Fruit fly (Drosophila melanogaster) whole organism, prepupa: ENCODE data around the gene CG32263.

Experiments used
- Blimp-1 ChIP-seq: fragments of 200-800 bp; sonication (Bioruptor generic); optimal IDR thresholded peaks from 3 replicates; lab custom pipeline; 2017; ENCODE audit warnings: missing biosample characterization, missing genetic modification characterization, mild to moderate bottlenecking, moderate library complexity, missing genetic modification reagents
- CG10631 ChIP-seq: fragments of 200-800 bp; sonication (Bioruptor generic); optimal IDR thresholded peaks from 2 replicates; lab custom pipeline; 2016; ENCODE audit warnings: missing biosample characterization, missing genetic modification characterization
- CG10669 ChIP-seq: fragments of 200-800 bp; sonication (Bioruptor generic); optimal IDR thresholded peaks from 3 replicates; lab custom pipeline; 2018; ENCODE audit warnings: missing biosample characterization, mild to moderate bottlenecking, missing genetic modification characterization, moderate library complexity
- CG11294 ChIP-seq: fragments of 200-800 bp; sonication (Bioruptor generic); IDR thresholded peaks from 2 replicates; pipeline ENCODE4 v1.3.6; 2022; ENCODE audit warnings: missing biosample characterization, missing genetic modification characterization
- CG11902 ChIP-seq: fragments of 200-800 bp; sonication (Bioruptor generic); optimal IDR thresholded peaks from 3 replicates; lab custom pipeline; 2016; ENCODE audit warnings: missing biosample characterization, missing genetic modification characterization
- CG15336 ChIP-seq: fragments of 200-800 bp; sonication (Bioruptor generic); IDR thresholded peaks from 2 replicates; pipeline ENCODE4 v1.3.6; 2022; ENCODE audit warnings: missing biosample characterization, missing genetic modification characterization
- CG1621 ChIP-seq: fragments of 200-800 bp; sonication (Bioruptor generic); optimal IDR thresholded peaks from 3 replicates; lab custom pipeline; 2018; ENCODE audit warnings: missing biosample characterization, mild to moderate bottlenecking, missing genetic modification characterization
- CG16779 ChIP-seq: fragments of 200-800 bp; sonication (Bioruptor generic); optimal IDR thresholded peaks from 3 replicates; lab custom pipeline; 2017; ENCODE audit warnings: missing biosample characterization, mild to moderate bottlenecking, missing genetic modification characterization
- CG3032 ChIP-seq: fragments of 200-800 bp; optimal IDR thresholded peaks from 2 replicates; lab custom pipeline; 2019; ENCODE audit warnings: missing biosample characterization, mild to moderate bottlenecking, missing genetic modification characterization, moderate library complexity
- CG31627 ChIP-seq: fragments of 200-800 bp; sonication (Bioruptor generic); optimal IDR thresholded peaks from 3 replicates; lab custom pipeline; 2016; ENCODE audit warnings: missing biosample characterization, missing genetic modification characterization
- CG32006 ChIP-seq: fragments of 200-800 bp; sonication (Bioruptor generic); optimal IDR thresholded peaks from 3 replicates; lab custom pipeline; 2017; ENCODE audit warnings: missing biosample characterization, mild to moderate bottlenecking, missing genetic modification characterization
- CG3919 ChIP-seq: fragments of 200-800 bp; sonication (Bioruptor generic); optimal IDR thresholded peaks from 3 replicates; lab custom pipeline; 2016; ENCODE audit warnings: missing biosample characterization, missing genetic modification characterization
- CG4318 ChIP-seq: fragments of 200-800 bp; sonication (Bioruptor generic); optimal IDR thresholded peaks from 3 replicates; lab custom pipeline; 2017; ENCODE audit warnings: missing biosample characterization, mild to moderate bottlenecking, missing genetic modification characterization
- CG6163 ChIP-seq: fragments of 200-800 bp; sonication (Bioruptor generic); IDR thresholded peaks from 3 replicates; pipeline ENCODE4 v1.3.6; 2022; ENCODE audit warnings: missing biosample characterization, missing genetic modification characterization
- CG6276 ChIP-seq: fragments of 200-800 bp; sonication (Bioruptor generic); optimal IDR thresholded peaks from 2 replicates; lab custom pipeline; 2017; ENCODE audit warnings: missing biosample characterization, mild to moderate bottlenecking, missing genetic modification characterization
- CG6792 ChIP-seq: fragments of 200-800 bp; sonication (Bioruptor generic); optimal IDR thresholded peaks from 3 replicates; lab custom pipeline; 2016; ENCODE audit warnings: missing biosample characterization, missing genetic modification characterization
- CG6808 ChIP-seq: fragments of 200-800 bp; sonication (Bioruptor generic); optimal IDR thresholded peaks from 3 replicates; lab custom pipeline; 2017; ENCODE audit warnings: missing biosample characterization, missing genetic modification characterization, mild to moderate bottlenecking, moderate library complexity, missing genetic modification reagents
- CG6854 ChIP-seq: fragments of 200-800 bp; sonication (Bioruptor generic); optimal IDR thresholded peaks from 2 replicates; lab custom pipeline; 2017; ENCODE audit warnings: missing biosample characterization, mild to moderate bottlenecking, missing genetic modification characterization
- CG7368 ChIP-seq: fragments of 200-800 bp; sonication (Bioruptor generic); optimal IDR thresholded peaks from 3 replicates; lab custom pipeline; 2016; ENCODE audit warnings: missing biosample characterization, missing genetic modification characterization
- CG8119 ChIP-seq: fragments of 200-800 bp; sonication (Bioruptor generic); IDR thresholded peaks from 3 replicates; pipeline ENCODE4 v1.3.6; 2022; ENCODE audit warnings: missing biosample characterization, missing genetic modification characterization
- CG8319 ChIP-seq: fragments of 200-800 bp; sonication (Bioruptor generic); optimal IDR thresholded peaks from 3 replicates; lab custom pipeline; 2016; ENCODE audit warnings: missing biosample characterization, missing genetic modification characterization
- CG8632 ChIP-seq: fragments of 200-800 bp; sonication (Bioruptor generic); optimal IDR thresholded peaks from 3 replicates; lab custom pipeline; 2016; ENCODE audit warnings: missing biosample characterization, missing genetic modification characterization
- CG9139 ChIP-seq: fragments of 200-800 bp; sonication (Bioruptor generic); optimal IDR thresholded peaks from 3 replicates; lab custom pipeline; 2017; ENCODE audit warnings: missing biosample characterization, mild to moderate bottlenecking, missing genetic modification characterization
- Eip75B ChIP-seq: fragments of 200-800 bp; sonication (Bioruptor generic); optimal IDR thresholded peaks from 3 replicates; lab custom pipeline; 2016; ENCODE audit warnings: missing biosample characterization, missing genetic modification characterization
- Eip78C ChIP-seq: fragments of 200-800 bp; sonication (Bioruptor generic); peaks from one replicate; lab custom pipeline; 2016; ENCODE audit warnings: missing biosample characterization, missing genetic modification characterization
- Eip93F ChIP-seq: fragments of 200-800 bp; sonication (Bioruptor generic); optimal IDR thresholded peaks from 2 replicates; lab custom pipeline; 2016; ENCODE audit warnings: missing biosample characterization, mild to moderate bottlenecking, missing genetic modification characterization
- Ets21C ChIP-seq: fragments of 200-800 bp; sonication (Bioruptor generic); optimal IDR thresholded peaks from 3 replicates; lab custom pipeline; 2016; ENCODE audit warnings: missing biosample characterization, missing genetic modification characterization
- Ets96B ChIP-seq: fragments of 200-800 bp; optimal IDR thresholded peaks from 2 replicates; lab custom pipeline; 2019; ENCODE audit warnings: missing biosample characterization, mild to moderate bottlenecking, missing genetic modification characterization, moderate library complexity
- Gug ChIP-seq: fragments of 200-800 bp; sonication (Bioruptor generic); IDR thresholded peaks from 2 replicates; pipeline ENCODE4 v1.3.6; 2022; ENCODE audit warnings: missing biosample characterization, missing genetic modification characterization
- Hr39 ChIP-seq: fragments of 200-800 bp; sonication (Bioruptor generic); optimal IDR thresholded peaks from 2 replicates; lab custom pipeline; 2016; ENCODE audit warnings: missing biosample characterization, missing genetic modification characterization
- Hr4 ChIP-seq: fragments of 200-800 bp; sonication (Bioruptor generic); optimal IDR thresholded peaks from 3 replicates; lab custom pipeline; 2016; ENCODE audit warnings: missing biosample characterization, missing genetic modification characterization
- Met ChIP-seq: fragments of 200-800 bp; sonication (Bioruptor generic); optimal IDR thresholded peaks from 3 replicates; lab custom pipeline; 2016; ENCODE audit warnings: missing biosample characterization, missing genetic modification characterization
- Smox ChIP-seq: fragments of 200-800 bp; sonication (Bioruptor generic); optimal IDR thresholded peaks from 3 replicates; lab custom pipeline; 2016; ENCODE audit warnings: missing biosample characterization, missing genetic modification characterization
- Sox102F ChIP-seq: fragments of 200-800 bp; sonication (Bioruptor generic); optimal IDR thresholded peaks from 2 replicates; lab custom pipeline; 2016; ENCODE audit warnings: missing biosample characterization, mild to moderate bottlenecking, missing genetic modification characterization
- Sox14 ChIP-seq: fragments of 200-800 bp; sonication (Bioruptor generic); optimal IDR thresholded peaks from 3 replicates; lab custom pipeline; 2016; ENCODE audit warnings: missing biosample characterization, missing genetic modification characterization
- Sox15 ChIP-seq: fragments of 200-800 bp; sonication (Bioruptor generic); optimal IDR thresholded peaks from 3 replicates; lab custom pipeline; 2016; ENCODE audit warnings: missing biosample characterization, missing genetic modification characterization
- achi ChIP-seq: fragments of 200-800 bp; sonication (Bioruptor generic); optimal IDR thresholded peaks from 3 replicates; lab custom pipeline; 2016; ENCODE audit warnings: missing biosample characterization, missing genetic modification characterization
- acj6 ChIP-seq: fragments of 200-800 bp; sonication (Bioruptor generic); optimal IDR thresholded peaks from 3 replicates; lab custom pipeline; 2016; ENCODE audit warnings: missing biosample characterization, missing genetic modification characterization
- dac ChIP-seq: fragments of 200-800 bp; sonication (Bioruptor generic); optimal IDR thresholded peaks from 2 replicates; lab custom pipeline; 2017; ENCODE audit warnings: missing biosample characterization, mild to moderate bottlenecking, missing genetic modification characterization
- dsx ChIP-seq: fragments of 200-800 bp; optimal IDR thresholded peaks from 3 replicates; lab custom pipeline; 2019; ENCODE audit warnings: missing biosample characterization, mild to moderate bottlenecking, missing genetic modification characterization, moderate library complexity; ENCODE audit not compliant: poor library complexity, severe bottlenecking
- eg ChIP-seq: fragments of 200-800 bp; sonication (Bioruptor generic); IDR thresholded peaks from 3 replicates; pipeline ENCODE4 v1.3.6; 2022; ENCODE audit warnings: missing biosample characterization, missing genetic modification characterization
- esn ChIP-seq: fragments of 200-800 bp; sonication (Bioruptor generic); optimal IDR thresholded peaks from 2 replicates; lab custom pipeline; 2016; ENCODE audit warnings: missing biosample characterization, mild to moderate bottlenecking, missing genetic modification characterization, moderate library complexity
- fd85E ChIP-seq: fragments of 200-800 bp; sonication (Bioruptor generic); optimal IDR thresholded peaks from 3 replicates; lab custom pipeline; 2016; ENCODE audit warnings: missing biosample characterization, missing genetic modification characterization
- fkh ChIP-seq: fragments of 200-800 bp; sonication (Bioruptor generic); optimal IDR thresholded peaks from 3 replicates; lab custom pipeline; 2017; ENCODE audit warnings: missing biosample characterization, mild to moderate bottlenecking, missing genetic modification characterization, moderate library complexity
- net ChIP-seq: fragments of 200-800 bp; sonication (Bioruptor generic); optimal IDR thresholded peaks from 3 replicates; lab custom pipeline; 2016; ENCODE audit warnings: missing biosample characterization, missing genetic modification characterization
- salr ChIP-seq, 2 experiments: fragments of 200-800 bp; sonication (Bioruptor generic); optimal IDR thresholded peaks; 3 replicates each; lab custom pipeline; 2016 to 2018; ENCODE audit warnings: missing biosample characterization in 2 of 2, missing genetic modification characterization in 2 of 2, mild to moderate bottlenecking in 1 of 2
- spab ChIP-seq: fragments of 200-800 bp; sonication (Bioruptor generic); optimal IDR thresholded peaks from 2 replicates; lab custom pipeline; 2017; ENCODE audit warnings: missing biosample characterization, mild to moderate bottlenecking, missing genetic modification characterization, missing genetic modification reagents
- ss ChIP-seq, 2 experiments: fragments of 200-800 bp; sonication (Bioruptor generic); optimal IDR thresholded peaks; 2 replicates in 1 of 2; 3 replicates in 1 of 2; lab custom pipeline; 2017 to 2018; ENCODE audit warnings: mild to moderate bottlenecking in 2 of 2, missing biosample characterization in 2 of 2, missing genetic modification characterization in 2 of 2, moderate library complexity in 1 of 2
- topi ChIP-seq: fragments of 200-800 bp; sonication (Bioruptor generic); optimal IDR thresholded peaks from 3 replicates; lab custom pipeline; 2016; ENCODE audit warnings: missing biosample characterization, missing genetic modification characterization

CG32263 gene

dm6 chr3L:3809943-3810342 is 971 bp downstream of the CG32263 start, which contains the start of gene CG32262:
Gene CG32262 (minus strand): TSS chr3L:3810196.
- no peak for TF ChIP-seq CG1621 (tag; lab: Kevin White, UChicago)
- TF ChIP-seq Met, result no peak
- TF ChIP-seq esn, result peak; percentile 25
- no peak for TF ChIP-seq CG3032 (tag; lab: Kevin White, UChicago)
- TF ChIP-seq Eip78C (GFP tag; lab: Kevin White, UChicago), result no peak
- no peak for TF ChIP-seq fd85E (GFP tag; lab: Kevin White, UChicago)
- TF ChIP-seq, all 60 proteins: peak for 1

dm6 chr3L:3806330-3806729 is 4.6 kb downstream of the CG32263 start, which contains the start of the genes CG32264, ntc and IntS10:
Gene CG32264 (minus strand): TSS chr3L:3806459.
Gene ntc (minus strand): TSS chr3L:3806459.
Gene IntS10 (plus strand): TSS chr3L:3806710.
- no peak for TF ChIP-seq spab (GFP tag; lab: Kevin White, UChicago)
- TF ChIP-seq CG8632 (GFP tag; lab: Kevin White, UChicago), result no peak
- TF ChIP-seq CG31627, result peak; percentile 72
- no peak for TF ChIP-seq Gug (GFP tag; lab: Robert Waterston, UW)
- TF ChIP-seq Met, result no peak
- no peak for TF ChIP-seq CG32006 (GFP tag; lab: Kevin White, UChicago)
- TF ChIP-seq CG6792 (GFP tag; lab: Kevin White, UChicago), result peak; percentile 43
- peak; percentile 69 for TF ChIP-seq acj6 (GFP tag; lab: Kevin White, UChicago)
- TF ChIP-seq topi (GFP tag; lab: Kevin White, UChicago), result peak; percentile 60
- no peak for TF ChIP-seq eg (GFP tag; lab: Robert Waterston, UW)
- TF ChIP-seq ss (GFP tag; optimal IDR thresholded peaks at IDR 0.05; lab: Kevin White, UChicago), result no peak
- no peak for TF ChIP-seq Eip75B (GFP tag; lab: Kevin White, UChicago)
- TF ChIP-seq esn, result peak; percentile 72
- TF ChIP-seq CG9139 (GFP tag; lab: Kevin White, UChicago), result no peak
- peak; percentile 16 for TF ChIP-seq CG7368 (GFP tag; lab: Kevin White, UChicago)
- TF ChIP-seq fkh, result peak; percentile 89
- no peak for TF ChIP-seq CG8119 (GFP tag; lab: Robert Waterston, UW)
- TF ChIP-seq Smox (GFP tag; lab: Kevin White, UChicago), result no peak
- no peak for TF ChIP-seq net (GFP tag; lab: Kevin White, UChicago)
- TF ChIP-seq CG3032 (tag; lab: Kevin White, UChicago), result peak; percentile 52
- no peak for TF ChIP-seq CG3919
- peak; percentile 89 for TF ChIP-seq Eip78C (GFP tag; lab: Kevin White, UChicago)
- TF ChIP-seq Sox15 (GFP tag; lab: Kevin White, UChicago), result peak; percentile 35
- TF ChIP-seq achi (GFP tag; lab: Kevin White, UChicago), result no peak
- peak; percentile 49 for TF ChIP-seq CG8319 (GFP tag; lab: Kevin White, UChicago)
- TF ChIP-seq Ets96B, result peak; percentile 42
- TF ChIP-seq fd85E (GFP tag; lab: Kevin White, UChicago), result no peak
- TF ChIP-seq CG11294 (GFP tag; lab: Robert Waterston, UW), result no peak; the same call in 1 of the 2 replicates
- peak; percentile 9 for TF ChIP-seq dac (GFP tag; lab: Kevin White, UChicago)
- TF ChIP-seq dsx (GFP tag; lab: Kevin White, UChicago), result no peak
- no peak for TF ChIP-seq CG16779 (tag; lab: Kevin White, UChicago)
- peak; percentile 75 for TF ChIP-seq Hr4 (GFP tag; lab: Kevin White, UChicago)
- peak; percentile 73 for TF ChIP-seq CG10631 (GFP tag; lab: Kevin White, UChicago)
- TF ChIP-seq CG15336 (GFP tag; lab: Robert Waterston, UW), result no peak
- TF ChIP-seq CG6276 (GFP tag; lab: Kevin White, UChicago), result no peak
- TF ChIP-seq Sox102F (GFP tag; lab: Kevin White, UChicago), result no peak
- TF ChIP-seq Ets21C, result no peak
- peak; percentile 72 for TF ChIP-seq Hr39 (GFP tag; lab: Kevin White, UChicago)
- TF ChIP-seq CG4318 (GFP tag; lab: Kevin White, UChicago), result no peak
- no peak for TF ChIP-seq CG6163 (GFP tag; lab: Robert Waterston, UW)
- no peak for TF ChIP-seq CG6854 (GFP tag; lab: Kevin White, UChicago)
- no peak for TF ChIP-seq salr (GFP tag; optimal IDR thresholded peaks at IDR 0.05; lab: Kevin White, UChicago)
- TF ChIP-seq Sox14 (GFP tag; lab: Kevin White, UChicago), result peak; percentile 82
- no peak for TF ChIP-seq Blimp-1 (GFP tag; lab: Kevin White, UChicago)
- peak; percentile 18 for TF ChIP-seq CG11902 (GFP tag; lab: Kevin White, UChicago)
- TF ChIP-seq CG1621 (tag; lab: Kevin White, UChicago), result no peak
- no peak for TF ChIP-seq CG10669 (GFP tag; lab: Kevin White, UChicago)
- TF ChIP-seq CG6808 (GFP tag; lab: Kevin White, UChicago), result no peak
- TF ChIP-seq Eip93F, result no peak
